Worm (Caenorhabditis elegans): ENCODE measurements around the gene Y17G7B.20.

Gene Y17G7B.20

ce11 chrII:11960596-11961217 is 18.9 kb downstream of the Y17G7B.20 start (continued):
- TF ChIP-seq sem-4 (tag; optimal IDR thresholded peaks at IDR 0.05) (no peak), Y55F3AM.14 (GFP tag; optimal IDR thresholded peaks at IDR 0.05) (peak; percentile 88), ama-1 (optimal IDR thresholded peaks at IDR 0.05) (no peak), ceh-82 (tag; optimal IDR thresholded peaks at IDR 0.05) (no peak), nhr-129 (tag; optimal IDR thresholded peaks at IDR 0.05) (peak; percentile 57), skn-1 (tag; optimal IDR thresholded peaks at IDR 0.05) (no peak), nhr-12 (tag; optimal IDR thresholded peaks at IDR 0.05) (no peak), sma-3 (GFP tag; optimal IDR thresholded peaks at IDR 0.05) (peak; percentile 65), egl-27 (tag; optimal IDR thresholded peaks at IDR 0.05) (peak; percentile 9), gmeb-1 (tag; optimal IDR thresholded peaks at IDR 0.05) (peak; percentile 11), fos-1 (tag; optimal IDR thresholded peaks at IDR 0.05) (peak; percentile 59), alr-1 (tag; optimal IDR thresholded peaks at IDR 0.05) (no peak), lsy-2 (tag; optimal IDR thresholded peaks at IDR 0.05) (peak; percentile 49 to 59), crh-2 (tag; optimal IDR thresholded peaks at IDR 0.05) (peak; percentile 44), elt-3 (tag; optimal IDR thresholded peaks at IDR 0.05) (no peak), lin-13 (GFP tag; optimal IDR thresholded peaks at IDR 0.05) (peak; percentile 66), elt-1 (tag; optimal IDR thresholded peaks at IDR 0.05) (no peak), lin-39 (tag; optimal IDR thresholded peaks at IDR 0.05) (no peak), nhr-23 (tag; optimal IDR thresholded peaks at IDR 0.05) (no peak), aly-2 (tag; optimal IDR thresholded peaks at IDR 0.05) (no peak)

- peak; percentile 10 for TF ChIP-seq nhr-21 (tag; optimal IDR thresholded peaks at IDR 0.05)
- peak; percentile 28 for TF ChIP-seq crh-2 (tag; optimal IDR thresholded peaks at IDR 0.05)
- peak; percentile 39 for TF ChIP-seq lin-11 (tag; optimal IDR thresholded peaks at IDR 0.05)
- peak; percentile 70 for TF ChIP-seq unc-55 (GFP tag; optimal IDR thresholded peaks at IDR 0.05)
- TF ChIP-seq sma-3 (GFP tag; optimal IDR thresholded peaks at IDR 0.05) = peak; percentile 39
- TF ChIP-seq nhr-129 (tag; optimal IDR thresholded peaks at IDR 0.05) = peak; percentile 68
- peak; percentile 46 for TF ChIP-seq lin-13 (GFP tag; optimal IDR thresholded peaks at IDR 0.05)
- TF ChIP-seq blmp-1 (tag; optimal IDR thresholded peaks at IDR 0.05; ENCODE audit: insufficient read depth) = no peak
- TF ChIP-seq ceh-82 (tag; optimal IDR thresholded peaks at IDR 0.05) = no peak
- peak; percentile 34 for TF ChIP-seq C34F6.9 (tag; optimal IDR thresholded peaks at IDR 0.05)
- no peak for TF ChIP-seq elt-3 (tag; optimal IDR thresholded peaks at IDR 0.05)
- TF ChIP-seq gmeb-1 (tag; optimal IDR thresholded peaks at IDR 0.05) = peak; percentile 15
- peak; percentile 61 for TF ChIP-seq F13H6.1 (tag; optimal IDR thresholded peaks at IDR 0.05)
- TF ChIP-seq nhr-23 (tag; optimal IDR thresholded peaks at IDR 0.05) = no peak
- TF ChIP-seq lin-39 (tag; optimal IDR thresholded peaks at IDR 0.05) = no peak
- TF ChIP-seq peb-1 (tag; optimal IDR thresholded peaks at IDR 0.05) = no peak
- TF ChIP-seq lsy-2 (tag; optimal IDR thresholded peaks at IDR 0.05) = peak in 1 of 2 experiments; percentile 61
- no peak for TF ChIP-seq ama-1 (optimal IDR thresholded peaks at IDR 0.05)
- TF ChIP-seq nhr-77 (tag; optimal IDR thresholded peaks at IDR 0.05) = no peak
- TF ChIP-seq R02D3.7 (tag; optimal IDR thresholded peaks at IDR 0.05) = no peak
- no peak for TF ChIP-seq nhr-12 (tag; optimal IDR thresholded peaks at IDR 0.05)
- TF ChIP-seq fos-1 (tag; optimal IDR thresholded peaks at IDR 0.05) = peak; percentile 16
- TF ChIP-seq egl-27 (tag; optimal IDR thresholded peaks at IDR 0.05) = no peak
Observed at ce11 chrII:11958793-11959574, 20.7 kb downstream of the Y17G7B.20 start.

DNA sequence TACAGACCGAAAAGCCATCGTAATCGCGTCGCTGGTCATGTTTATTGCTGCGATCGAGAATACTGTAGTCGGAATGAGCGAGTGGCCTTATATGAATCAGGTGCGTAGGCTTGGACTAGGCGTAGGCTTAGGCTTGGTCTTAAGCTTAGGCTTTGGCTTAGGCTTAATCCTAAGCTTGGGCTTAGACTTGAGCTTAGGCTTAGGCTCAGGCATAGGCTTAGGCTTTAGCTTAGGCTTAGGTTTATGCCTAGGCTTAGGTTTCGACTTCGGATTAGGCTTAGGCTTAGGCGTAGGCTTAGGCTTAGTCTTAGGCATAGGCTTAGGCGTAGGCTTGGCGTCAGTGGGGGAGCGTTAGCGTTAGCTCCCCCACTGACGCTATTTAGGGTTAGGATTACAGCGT is 24.8 kb downstream of the Y17G7B.20 start:
- TF ChIP-seq ztf-1 (GFP tag; conservative IDR thresholded peaks at IDR 0.05) (no peak), ceh-16 (tag; optimal IDR thresholded peaks at IDR 0.05) (no peak), mab-5 (tag; optimal IDR thresholded peaks at IDR 0.05) (no peak), nhr-129 (tag; optimal IDR thresholded peaks at IDR 0.05) (no peak), lin-13 (GFP tag; optimal IDR thresholded peaks at IDR 0.05) (no peak), nhr-12 (tag; optimal IDR thresholded peaks at IDR 0.05) (no peak), nhr-10 (tag; optimal IDR thresholded peaks at IDR 0.05) (no peak), mdl-1 (tag; optimal IDR thresholded peaks at IDR 0.05) (no peak), aly-2 (tag; optimal IDR thresholded peaks at IDR 0.05) (no peak), snpc-4 (tag; optimal IDR thresholded peaks at IDR 0.05) (no peak), ama-1 (optimal IDR thresholded peaks at IDR 0.05) (no peak), nhr-23 (tag; optimal IDR thresholded peaks at IDR 0.05) (no peak), sma-3 (GFP tag; optimal IDR thresholded peaks at IDR 0.05) (no peak), sem-4 (tag; optimal IDR thresholded peaks at IDR 0.05) (no peak)

Measured in whole organism, L2 larva.